Worm (Caenorhabditis elegans) whole organism, early embryonic: ENCODE results near the gene C08B6.3.

ENCODE experiments used
- F13C5.2 ChIP-seq: sonication (generic microtip); optimal IDR thresholded peaks from 2 replicates; lab custom pipeline; 2017; ENCODE audit warnings: mild to moderate bottlenecking, missing genetic modification characterization, inconsistent platforms, missing compliant biosample characterization
- ama-1 ChIP-seq: fragments of 150-350 bp; optimal IDR thresholded peaks from 2 replicates; lab custom pipeline; 2014

DNA sequence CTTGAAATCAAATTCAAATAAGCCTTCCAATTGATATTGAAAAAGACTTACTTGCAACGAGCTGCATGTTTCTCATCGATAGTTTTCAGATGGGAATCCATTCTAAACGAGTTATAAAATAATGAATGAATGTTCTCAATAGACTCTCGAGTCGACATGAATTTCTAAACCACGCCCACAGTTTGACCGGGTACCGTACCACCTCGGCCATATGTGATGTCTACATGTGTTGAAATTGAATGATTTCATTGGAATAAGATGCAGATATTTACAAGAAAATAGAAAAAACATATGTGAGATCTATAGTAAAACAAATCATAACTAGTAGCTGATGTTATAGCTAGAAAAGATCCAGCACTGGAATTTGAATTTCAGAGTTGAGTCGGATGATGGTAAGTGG is 21.6 kb downstream of the C08B6.3 start, which contains the start of gene R04B5.7:
- TF ChIP-seq F13C5.2 (tag; lab: Kevin White, UChicago) (no peak), ama-1 (no peak)
